Fruit fly (Drosophila melanogaster) whole organism, wandering third instar larva: ENCODE measurements around the gene mRpL49.

Experiments
- Dfd ChIP-seq: fragments of >200 bp; optimal IDR thresholded peaks from 2 replicates; lab custom pipeline; 2017; ENCODE audit warnings: missing biosample characterization, missing genetic modification characterization
- Dif ChIP-seq: fragments of 200-275, 200-300 bp; sonication (Bioruptor generic); optimal IDR thresholded peaks from 2 replicates; lab custom pipeline; 2018; ENCODE audit warnings: missing biosample characterization, missing genetic modification characterization; ENCODE audit not compliant: partially characterized antibody
- GATAd ChIP-seq: sonication (Bioruptor generic); optimal IDR thresholded peaks from 2 replicates; lab custom pipeline; 2016; ENCODE audit warnings: missing biosample characterization, missing genetic modification characterization
- Hr83 ChIP-seq: fragments of 200-300 bp; sonication (Bioruptor generic); optimal IDR thresholded peaks from 2 replicates; lab custom pipeline; 2016; ENCODE audit warnings: missing biosample characterization, mild to moderate bottlenecking, missing genetic modification characterization, moderate library complexity; ENCODE audit not compliant: poor library complexity, severe bottlenecking
- Mio ChIP-seq: sonication (Bioruptor generic); optimal IDR thresholded peaks from 2 replicates; lab custom pipeline; 2016; ENCODE audit warnings: missing biosample characterization, missing genetic modification characterization
- brk ChIP-seq: fragments of 200-800 bp; sonication (Bioruptor generic); optimal IDR thresholded peaks from 2 replicates; lab custom pipeline; 2016; ENCODE audit warnings: missing biosample characterization, mild to moderate bottlenecking, missing genetic modification characterization
- dmrt93B ChIP-seq: fragments of 200-800 bp; sonication (Bioruptor generic); optimal IDR thresholded peaks from 2 replicates; lab custom pipeline; 2018; ENCODE audit warnings: missing biosample characterization, mild to moderate bottlenecking, missing genetic modification characterization
- dsf ChIP-seq: sonication (Bioruptor generic); optimal IDR thresholded peaks from 2 replicates; lab custom pipeline; 2016; ENCODE audit warnings: missing biosample characterization, missing genetic modification characterization, borderline replicate concordance
- h ChIP-seq: fragments of 200-800 bp; sonication (Bioruptor generic); optimal IDR thresholded peaks from 3 replicates; lab custom pipeline; 2016; ENCODE audit warnings: missing biosample characterization, mild to moderate bottlenecking, missing genetic modification characterization
- lola ChIP-seq: fragments of >200 bp; optimal IDR thresholded peaks from 2 replicates; lab custom pipeline; 2017; ENCODE audit warnings: missing biosample characterization, missing genetic modification characterization
- pan ChIP-seq: fragments of >200 bp; optimal IDR thresholded peaks from 2 replicates; lab custom pipeline; 2017
- psq ChIP-seq: fragments of 200-800 bp; sonication (Bioruptor generic); optimal IDR thresholded peaks from 3 replicates; lab custom pipeline; 2017; ENCODE audit warnings: missing biosample characterization, mild to moderate bottlenecking, missing genetic modification characterization, moderate library complexity
- sage ChIP-seq: fragments of 200-800 bp; sonication (Bioruptor generic); optimal IDR thresholded peaks from 2 replicates; lab custom pipeline; 2016; ENCODE audit warnings: missing biosample characterization, mild to moderate bottlenecking, missing genetic modification characterization

DNA sequence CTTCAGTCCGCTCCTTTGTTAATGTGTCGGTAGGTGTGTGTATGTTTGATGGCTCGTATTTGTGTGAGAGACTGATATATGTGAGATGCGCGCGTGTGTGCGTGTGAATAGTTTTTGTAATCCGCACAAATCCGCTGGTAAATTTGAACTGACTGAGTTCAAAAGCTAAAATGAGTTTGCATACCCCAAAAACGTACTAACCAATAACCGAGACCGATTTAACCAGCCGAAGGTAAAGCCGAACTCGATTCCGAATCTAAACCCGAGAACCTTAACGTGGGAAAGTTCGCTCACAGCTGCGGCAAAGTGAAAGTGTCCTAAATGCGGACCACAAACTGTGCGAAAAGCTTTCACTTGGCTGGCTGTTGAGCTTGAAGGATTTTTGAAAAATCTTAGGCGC, 38.3 kb upstream of the mRpL49 start:
- TF ChIP-seq sage (GFP tag; lab: Kevin White, UChicago) (no peak), Dfd (GFP tag; lab: Kevin White, UChicago) (no peak), pan (no peak), psq (no peak), GATAd (GFP tag; lab: Kevin White, UChicago) (no peak), dsf (GFP tag; lab: Kevin White, UChicago) (no peak), Hr83 (no peak), Dif (GFP tag; lab: Kevin White, UChicago) (no peak), lola (no peak), Mio (no peak), h (GFP tag; lab: Kevin White, UChicago) (no peak), dmrt93B (GFP tag; lab: Kevin White, UChicago) (no peak), brk (GFP tag; lab: Kevin White, UChicago) (no peak)
